Worm (Caenorhabditis elegans): Measurements from ENCODE around the gene F43H9.3.

Gene F43H9.3

ce11 chrV:8051851-8052250 lies 27.1 kb upstream of the F43H9.3 start, which contains the start of gene sth-1:
TSS of gene sth-1 (plus strand) at chrV:8052151.
- TF ChIP-seq dve-1 (tag; optimal IDR thresholded peaks at IDR 0.05; ENCODE audit: insufficient read depth) (peak; percentile 42), set-16 (GFP tag; IDR thresholded peaks at IDR 0.05) (no peak), ceh-28 (tag; optimal IDR thresholded peaks at IDR 0.05) (no peak), daf-16 (GFP tag; optimal IDR thresholded peaks at IDR 0.05) (no peak), daf-16 (tag; optimal IDR thresholded peaks at IDR 0.05) (no peak), skn-1 (tag; optimal IDR thresholded peaks at IDR 0.05) (no peak)

- TF ChIP-seq nhr-41 (GFP tag; IDR thresholded peaks at IDR 0.05) (no peak), nhr-11 (tag; optimal IDR thresholded peaks at IDR 0.05) (no peak), hlh-11 (tag; optimal IDR thresholded peaks at IDR 0.05) (no peak), lim-7 (GFP tag; IDR thresholded peaks at IDR 0.05) (no peak), nhr-76 (tag; optimal IDR thresholded peaks at IDR 0.05) (no peak), daf-8 (GFP tag; IDR thresholded peaks at IDR 0.05) (no peak), set-16 (GFP tag; IDR thresholded peaks at IDR 0.05) (no peak)
Measured at ce11 chrV:8050811-8051210, 26.1 kb upstream of the F43H9.3 start, which contains the start of gene col-43. TSS of gene col-43 (minus strand) at chrV:8050911.

- TF ChIP-seq set-16 (GFP tag; IDR thresholded peaks at IDR 0.05) (peak; percentile 96), lir-3 (tag; optimal IDR thresholded peaks at IDR 0.05) (no peak), aha-1 (tag) (peak; percentile 30), F10B5.3 (tag; optimal IDR thresholded peaks at IDR 0.05) (no peak), madf-5 (GFP tag; IDR thresholded peaks at IDR 0.05) (no peak), ceh-28 (tag; optimal IDR thresholded peaks at IDR 0.05) (no peak), ZK546.5 (tag; optimal IDR thresholded peaks at IDR 0.05) (no peak), mep-1 (tag; optimal IDR thresholded peaks at IDR 0.05) (no peak), lin-13 (GFP tag; optimal IDR thresholded peaks at IDR 0.05) (no peak), lin-39 (tag; optimal IDR thresholded peaks at IDR 0.05) (no peak), unc-130 (GFP tag; optimal IDR thresholded peaks at IDR 0.05) (no peak), F37D6.2 (tag; optimal IDR thresholded peaks at IDR 0.05) (no peak), ctbp-1 (GFP tag; IDR thresholded peaks at IDR 0.05) (no peak)
Measured at ce11 chrV:8050059-8050677, 25.4 kb upstream of the F43H9.3 start.

- TF ChIP-seq mep-1 (tag; optimal IDR thresholded peaks at IDR 0.05) (no peak), T20F7.1 (GFP tag; optimal IDR thresholded peaks at IDR 0.05) (no peak), zip-2 (tag; optimal IDR thresholded peaks at IDR 0.05) (no peak), zfp-3 (GFP tag; conservative IDR thresholded peaks at IDR 0.05) (no peak), Y105C5A.15 (GFP tag; IDR thresholded peaks at IDR 0.05) (no peak), tag-97 (GFP tag; IDR thresholded peaks at IDR 0.05) (no peak), nhr-41 (GFP tag; IDR thresholded peaks at IDR 0.05) (no peak), R02D3.7 (tag; optimal IDR thresholded peaks at IDR 0.05) (no peak), cey-2 (tag; optimal IDR thresholded peaks at IDR 0.05; ENCODE audit: borderline replicate concordance, insufficient read depth) (no peak), F10B5.3 (tag; optimal IDR thresholded peaks at IDR 0.05) (no peak), daf-16 (GFP tag; optimal IDR thresholded peaks at IDR 0.05) (no peak), daf-16 (tag; optimal IDR thresholded peaks at IDR 0.05) (no peak), snpc-1.2 (GFP tag; IDR thresholded peaks at IDR 0.05) (no peak), egl-43 (GFP tag; IDR thresholded peaks at IDR 0.05) (no peak)
Measured at ce11 chrV:8046706-8047105, 22.0 kb upstream of the F43H9.3 start, which contains the start of gene ZC513.3. TSS of gene ZC513.3 (plus strand) at chrV:8047006.

ce11 chrV:8044957-8045356 lies 20.2 kb upstream of the F43H9.3 start:
- peak; percentile 16 for TF ChIP-seq nhr-28 (tag; optimal IDR thresholded peaks at IDR 0.05)
- no peak for TF ChIP-seq lir-3 (tag; optimal IDR thresholded peaks at IDR 0.05)
- peak; percentile 5 for TF ChIP-seq hlh-11 (tag; optimal IDR thresholded peaks at IDR 0.05)
- peak; percentile 3 for TF ChIP-seq mes-2 (tag; optimal IDR thresholded peaks at IDR 0.05; ENCODE audit: poor library complexity, severe bottlenecking)
- no peak for TF ChIP-seq ceh-62 (tag; optimal IDR thresholded peaks at IDR 0.05)

All from whole organism, L4 larva.